Fruit fly (Drosophila melanogaster) whole organism, prepupa: ENCODE results near the gene CG32554.

ENCODE experiments used
- Blimp-1 ChIP-seq: fragments of 200-800 bp; sonication (Bioruptor generic); optimal IDR thresholded peaks from 3 replicates; lab custom pipeline; 2017; ENCODE audit warnings: missing biosample characterization, missing genetic modification characterization, mild to moderate bottlenecking, moderate library complexity, missing genetic modification reagents
- CG10631 ChIP-seq: fragments of 200-800 bp; sonication (Bioruptor generic); optimal IDR thresholded peaks from 2 replicates; lab custom pipeline; 2016; ENCODE audit warnings: missing biosample characterization, missing genetic modification characterization
- CG10669 ChIP-seq: fragments of 200-800 bp; sonication (Bioruptor generic); optimal IDR thresholded peaks from 3 replicates; lab custom pipeline; 2018; ENCODE audit warnings: missing biosample characterization, mild to moderate bottlenecking, missing genetic modification characterization, moderate library complexity
- CG11902 ChIP-seq: fragments of 200-800 bp; sonication (Bioruptor generic); optimal IDR thresholded peaks from 3 replicates; lab custom pipeline; 2016; ENCODE audit warnings: missing biosample characterization, missing genetic modification characterization
- CG1621 ChIP-seq: fragments of 200-800 bp; sonication (Bioruptor generic); optimal IDR thresholded peaks from 3 replicates; lab custom pipeline; 2018; ENCODE audit warnings: missing biosample characterization, mild to moderate bottlenecking, missing genetic modification characterization
- CG16779 ChIP-seq: fragments of 200-800 bp; sonication (Bioruptor generic); optimal IDR thresholded peaks from 3 replicates; lab custom pipeline; 2017; ENCODE audit warnings: missing biosample characterization, mild to moderate bottlenecking, missing genetic modification characterization
- CG3032 ChIP-seq: fragments of 200-800 bp; optimal IDR thresholded peaks from 2 replicates; lab custom pipeline; 2019; ENCODE audit warnings: missing biosample characterization, mild to moderate bottlenecking, missing genetic modification characterization, moderate library complexity
- CG31627 ChIP-seq: fragments of 200-800 bp; sonication (Bioruptor generic); optimal IDR thresholded peaks from 3 replicates; lab custom pipeline; 2016; ENCODE audit warnings: missing biosample characterization, missing genetic modification characterization
- CG34406 ChIP-seq: fragments of 200-800 bp; sonication (Bioruptor generic); optimal IDR thresholded peaks from 3 replicates; lab custom pipeline; 2016; ENCODE audit warnings: missing biosample characterization, missing genetic modification characterization
- CG3919 ChIP-seq: fragments of 200-800 bp; sonication (Bioruptor generic); optimal IDR thresholded peaks from 3 replicates; lab custom pipeline; 2016; ENCODE audit warnings: missing biosample characterization, missing genetic modification characterization
- CG4318 ChIP-seq: fragments of 200-800 bp; sonication (Bioruptor generic); optimal IDR thresholded peaks from 3 replicates; lab custom pipeline; 2017; ENCODE audit warnings: missing biosample characterization, mild to moderate bottlenecking, missing genetic modification characterization
- CG6276 ChIP-seq: fragments of 200-800 bp; sonication (Bioruptor generic); optimal IDR thresholded peaks from 2 replicates; lab custom pipeline; 2017; ENCODE audit warnings: missing biosample characterization, mild to moderate bottlenecking, missing genetic modification characterization
- CG6792 ChIP-seq: fragments of 200-800 bp; sonication (Bioruptor generic); optimal IDR thresholded peaks from 3 replicates; lab custom pipeline; 2016; ENCODE audit warnings: missing biosample characterization, missing genetic modification characterization
- CG6808 ChIP-seq: fragments of 200-800 bp; sonication (Bioruptor generic); optimal IDR thresholded peaks from 3 replicates; lab custom pipeline; 2017; ENCODE audit warnings: missing biosample characterization, missing genetic modification characterization, mild to moderate bottlenecking, moderate library complexity, missing genetic modification reagents
- CG7368 ChIP-seq: fragments of 200-800 bp; sonication (Bioruptor generic); optimal IDR thresholded peaks from 3 replicates; lab custom pipeline; 2016; ENCODE audit warnings: missing biosample characterization, missing genetic modification characterization
- CG8119 ChIP-seq: fragments of 200-800 bp; sonication (Bioruptor generic); IDR thresholded peaks from 3 replicates; pipeline ENCODE4 v1.3.6; 2022; ENCODE audit warnings: missing biosample characterization, missing genetic modification characterization
- CG8319 ChIP-seq: fragments of 200-800 bp; sonication (Bioruptor generic); optimal IDR thresholded peaks from 3 replicates; lab custom pipeline; 2016; ENCODE audit warnings: missing biosample characterization, missing genetic modification characterization
- CG8632 ChIP-seq: fragments of 200-800 bp; sonication (Bioruptor generic); optimal IDR thresholded peaks from 3 replicates; lab custom pipeline; 2016; ENCODE audit warnings: missing biosample characterization, missing genetic modification characterization
- CG9139 ChIP-seq: fragments of 200-800 bp; sonication (Bioruptor generic); optimal IDR thresholded peaks from 3 replicates; lab custom pipeline; 2017; ENCODE audit warnings: missing biosample characterization, mild to moderate bottlenecking, missing genetic modification characterization
- Eip75B ChIP-seq: fragments of 200-800 bp; sonication (Bioruptor generic); optimal IDR thresholded peaks from 3 replicates; lab custom pipeline; 2016; ENCODE audit warnings: missing biosample characterization, missing genetic modification characterization
- Eip78C ChIP-seq: fragments of 200-800 bp; sonication (Bioruptor generic); peaks from one replicate; lab custom pipeline; 2016; ENCODE audit warnings: missing biosample characterization, missing genetic modification characterization
- Ets21C ChIP-seq: fragments of 200-800 bp; sonication (Bioruptor generic); optimal IDR thresholded peaks from 3 replicates; lab custom pipeline; 2016; ENCODE audit warnings: missing biosample characterization, missing genetic modification characterization
- Ets96B ChIP-seq: fragments of 200-800 bp; optimal IDR thresholded peaks from 2 replicates; lab custom pipeline; 2019; ENCODE audit warnings: missing biosample characterization, mild to moderate bottlenecking, missing genetic modification characterization, moderate library complexity
- Hr38 ChIP-seq: sonication (Bioruptor generic); optimal IDR thresholded peaks from 2 replicates; lab custom pipeline; 2016; ENCODE audit warnings: missing biosample characterization, missing genetic modification characterization
- Hr39 ChIP-seq: fragments of 200-800 bp; sonication (Bioruptor generic); optimal IDR thresholded peaks from 2 replicates; lab custom pipeline; 2016; ENCODE audit warnings: missing biosample characterization, missing genetic modification characterization
- Hr4 ChIP-seq: fragments of 200-800 bp; sonication (Bioruptor generic); optimal IDR thresholded peaks from 3 replicates; lab custom pipeline; 2016; ENCODE audit warnings: missing biosample characterization, missing genetic modification characterization
- Met ChIP-seq: fragments of 200-800 bp; sonication (Bioruptor generic); optimal IDR thresholded peaks from 3 replicates; lab custom pipeline; 2016; ENCODE audit warnings: missing biosample characterization, missing genetic modification characterization
- OdsH ChIP-seq: fragments of 200-800 bp; sonication (Bioruptor generic); optimal IDR thresholded peaks from 3 replicates; lab custom pipeline; 2016; ENCODE audit warnings: missing biosample characterization, missing genetic modification characterization
- Smox ChIP-seq: fragments of 200-800 bp; sonication (Bioruptor generic); optimal IDR thresholded peaks from 3 replicates; lab custom pipeline; 2016; ENCODE audit warnings: missing biosample characterization, missing genetic modification characterization
- Sox102F ChIP-seq: fragments of 200-800 bp; sonication (Bioruptor generic); optimal IDR thresholded peaks from 2 replicates; lab custom pipeline; 2016; ENCODE audit warnings: missing biosample characterization, mild to moderate bottlenecking, missing genetic modification characterization
- Sox14 ChIP-seq: fragments of 200-800 bp; sonication (Bioruptor generic); optimal IDR thresholded peaks from 3 replicates; lab custom pipeline; 2016; ENCODE audit warnings: missing biosample characterization, missing genetic modification characterization
- achi ChIP-seq: fragments of 200-800 bp; sonication (Bioruptor generic); optimal IDR thresholded peaks from 3 replicates; lab custom pipeline; 2016; ENCODE audit warnings: missing biosample characterization, missing genetic modification characterization
- acj6 ChIP-seq: fragments of 200-800 bp; sonication (Bioruptor generic); optimal IDR thresholded peaks from 3 replicates; lab custom pipeline; 2016; ENCODE audit warnings: missing biosample characterization, missing genetic modification characterization
- cyc ChIP-seq: fragments of 200-800 bp; sonication (Bioruptor generic); optimal IDR thresholded peaks from 3 replicates; lab custom pipeline; 2016; ENCODE audit warnings: missing biosample characterization, missing genetic modification characterization
- dac ChIP-seq: fragments of 200-800 bp; sonication (Bioruptor generic); optimal IDR thresholded peaks from 2 replicates; lab custom pipeline; 2017; ENCODE audit warnings: missing biosample characterization, mild to moderate bottlenecking, missing genetic modification characterization
- dsx ChIP-seq: fragments of 200-800 bp; optimal IDR thresholded peaks from 3 replicates; lab custom pipeline; 2019; ENCODE audit warnings: missing biosample characterization, mild to moderate bottlenecking, missing genetic modification characterization, moderate library complexity; ENCODE audit not compliant: poor library complexity, severe bottlenecking
- eg ChIP-seq: fragments of 200-800 bp; sonication (Bioruptor generic); IDR thresholded peaks from 3 replicates; pipeline ENCODE4 v1.3.6; 2022; ENCODE audit warnings: missing biosample characterization, missing genetic modification characterization
- esn ChIP-seq: fragments of 200-800 bp; sonication (Bioruptor generic); optimal IDR thresholded peaks from 2 replicates; lab custom pipeline; 2016; ENCODE audit warnings: missing biosample characterization, mild to moderate bottlenecking, missing genetic modification characterization, moderate library complexity
- fd59A ChIP-seq: fragments of 200-800 bp; sonication (Bioruptor generic); optimal IDR thresholded peaks from 2 replicates; lab custom pipeline; 2017; ENCODE audit warnings: missing biosample characterization, mild to moderate bottlenecking, missing genetic modification characterization, missing genetic modification reagents
- fd85E ChIP-seq: fragments of 200-800 bp; sonication (Bioruptor generic); optimal IDR thresholded peaks from 3 replicates; lab custom pipeline; 2016; ENCODE audit warnings: missing biosample characterization, missing genetic modification characterization
- lz ChIP-seq: fragments of 200-800 bp; sonication (Bioruptor generic); optimal IDR thresholded peaks from 3 replicates; lab custom pipeline; 2016; ENCODE audit warnings: missing biosample characterization, missing genetic modification characterization
- net ChIP-seq: fragments of 200-800 bp; sonication (Bioruptor generic); optimal IDR thresholded peaks from 3 replicates; lab custom pipeline; 2016; ENCODE audit warnings: missing biosample characterization, missing genetic modification characterization
- pdm3 ChIP-seq: fragments of 200-800 bp; sonication (Bioruptor generic); optimal IDR thresholded peaks from 3 replicates; lab custom pipeline; 2016; ENCODE audit warnings: missing biosample characterization, missing genetic modification characterization
- salr ChIP-seq, 2 experiments: fragments of 200-800 bp; sonication (Bioruptor generic); optimal IDR thresholded peaks; 3 replicates each; lab custom pipeline; 2016 to 2018; ENCODE audit warnings: missing biosample characterization in 2 of 2, missing genetic modification characterization in 2 of 2, mild to moderate bottlenecking in 1 of 2
- spab ChIP-seq: fragments of 200-800 bp; sonication (Bioruptor generic); optimal IDR thresholded peaks from 2 replicates; lab custom pipeline; 2017; ENCODE audit warnings: missing biosample characterization, mild to moderate bottlenecking, missing genetic modification characterization, missing genetic modification reagents
- ss ChIP-seq, 2 experiments: fragments of 200-800 bp; sonication (Bioruptor generic); optimal IDR thresholded peaks; 2 replicates in 1 of 2; 3 replicates in 1 of 2; lab custom pipeline; 2017 to 2018; ENCODE audit warnings: mild to moderate bottlenecking in 2 of 2, missing biosample characterization in 2 of 2, missing genetic modification characterization in 2 of 2, moderate library complexity in 1 of 2
- svp ChIP-seq: fragments of 200-800 bp; sonication (Bioruptor generic); peaks from one replicate; lab custom pipeline; 2016; ENCODE audit warnings: missing biosample characterization, missing genetic modification characterization
- vri ChIP-seq: fragments of 200-800 bp; sonication (Bioruptor generic); optimal IDR thresholded peaks from 3 replicates; lab custom pipeline; 2016; ENCODE audit warnings: missing biosample characterization, mild to moderate bottlenecking, missing genetic modification characterization

Gene CG32554

dm6 chrX:17819635-17820139 is 32.8 kb downstream of the CG32554 start, which contains the start of gene CG12986:
Gene CG12986 (minus strand): TSS chrX:17819685.
- no peak for TF ChIP-seq CG6808 (GFP tag; lab: Kevin White, UChicago)
- no peak for TF ChIP-seq vri (GFP tag; lab: Kevin White, UChicago)
- TF ChIP-seq Hr39 (GFP tag; lab: Kevin White, UChicago), result no peak
- no peak for TF ChIP-seq Sox14
- no peak for TF ChIP-seq CG34406 (GFP tag; lab: Kevin White, UChicago)
- TF ChIP-seq Blimp-1 (GFP tag; lab: Kevin White, UChicago), result no peak
- TF ChIP-seq salr (GFP tag; optimal IDR thresholded peaks at IDR 0.05; lab: Kevin White, UChicago), result no peak
- TF ChIP-seq CG9139 (GFP tag; lab: Kevin White, UChicago), result no peak

- peak; percentile 33 for TF ChIP-seq CG10669
- TF ChIP-seq Hr38, result no peak
- TF ChIP-seq Ets21C, result peak; percentile 11
- TF ChIP-seq CG31627 (GFP tag; lab: Kevin White, UChicago), result peak; percentile 30
- peak; percentile 26 for TF ChIP-seq fd59A (GFP tag; lab: Kevin White, UChicago)
- TF ChIP-seq Hr39 (GFP tag; lab: Kevin White, UChicago), result peak; percentile 45
- TF ChIP-seq Ets96B (tag; lab: Kevin White, UChicago), result peak; percentile 21
- no peak for TF ChIP-seq spab (GFP tag; lab: Kevin White, UChicago)
- TF ChIP-seq Met (GFP tag; lab: Kevin White, UChicago), result peak; percentile 63
- peak; percentile 26 for TF ChIP-seq pdm3 (GFP tag; lab: Kevin White, UChicago)
- TF ChIP-seq CG8319, result no peak
- no peak for TF ChIP-seq CG9139 (GFP tag; lab: Kevin White, UChicago)
- peak; percentile 24 for TF ChIP-seq achi (GFP tag; lab: Kevin White, UChicago)
- peak; percentile 58 for TF ChIP-seq Eip78C (GFP tag; lab: Kevin White, UChicago)
- no peak for TF ChIP-seq Blimp-1 (GFP tag; lab: Kevin White, UChicago)
- TF ChIP-seq CG4318 (GFP tag; lab: Kevin White, UChicago), result no peak
- peak; percentile 10 for TF ChIP-seq acj6 (GFP tag; lab: Kevin White, UChicago)
- TF ChIP-seq lz (GFP tag; lab: Kevin White, UChicago), result peak; percentile 44
- TF ChIP-seq CG34406 (GFP tag; lab: Kevin White, UChicago), result peak; percentile 13
- TF ChIP-seq net, result no peak
- peak; percentile 31 for TF ChIP-seq Sox14
- TF ChIP-seq Smox (GFP tag; lab: Kevin White, UChicago), result peak; percentile 58
- TF ChIP-seq CG7368, result no peak
- no peak for TF ChIP-seq dsx (GFP tag; lab: Kevin White, UChicago)
- no peak for TF ChIP-seq CG8632 (GFP tag; lab: Kevin White, UChicago)
- peak; percentile 30 for TF ChIP-seq cyc
- peak; percentile 55 for TF ChIP-seq CG3032 (tag; lab: Kevin White, UChicago)
- TF ChIP-seq Sox102F (GFP tag; lab: Kevin White, UChicago), result peak; percentile 39
- peak; percentile 59 for TF ChIP-seq CG6808 (GFP tag; lab: Kevin White, UChicago)
- peak; percentile 65 for TF ChIP-seq esn (GFP tag; lab: Kevin White, UChicago)
- peak in 1 of 2 experiments; percentile 21 for TF ChIP-seq ss (GFP tag; optimal IDR thresholded peaks at IDR 0.05; lab: Kevin White, UChicago)
- TF ChIP-seq svp (GFP tag; lab: Kevin White, UChicago), result peak; percentile 84
- no peak for TF ChIP-seq fd85E (GFP tag; lab: Kevin White, UChicago)
- TF ChIP-seq OdsH (GFP tag; lab: Kevin White, UChicago), result peak; percentile 63
- TF ChIP-seq salr (GFP tag; optimal IDR thresholded peaks at IDR 0.05; lab: Kevin White, UChicago), result no peak
- peak; percentile 11 for TF ChIP-seq CG10631
- TF ChIP-seq CG11902 (GFP tag; lab: Kevin White, UChicago), result no peak
- TF ChIP-seq Eip75B, result peak; percentile 42
- no peak for TF ChIP-seq CG1621 (tag; lab: Kevin White, UChicago)
- peak; percentile 24 for TF ChIP-seq CG6792
- TF ChIP-seq eg (GFP tag; lab: Robert Waterston, UW), result no peak
- TF ChIP-seq CG8119 (GFP tag; lab: Robert Waterston, UW), result no peak
- TF ChIP-seq Hr4, result no peak
- no peak for TF ChIP-seq CG16779 (tag; lab: Kevin White, UChicago)
- no peak for TF ChIP-seq dac (GFP tag; lab: Kevin White, UChicago)
- no peak for TF ChIP-seq CG6276 (GFP tag; lab: Kevin White, UChicago)
- TF ChIP-seq CG3919 (GFP tag; lab: Kevin White, UChicago), result peak; percentile 2
These were observed 36.0 kb downstream of the CG32554 start for dm6 chrX:17816437-17816836.
